Fruit fly (Drosophila melanogaster) whole organism, embryonic: ENCODE results near the gene CG7896.

Experiments
- Adf1 ChIP-seq: fragments of 200-800 bp; sonication (Bioruptor generic); IDR thresholded peaks from 2 replicates; pipeline ENCODE4 v1.3.6; 2022; ENCODE audit warnings: missing biosample characterization, missing genetic modification characterization
- Atf6 ChIP-seq: fragments of 200-800 bp; sonication (Bioruptor generic); IDR thresholded peaks from 2 replicates; pipeline ENCODE4 v1.3.6; 2022; ENCODE audit warnings: missing biosample characterization, missing genetic modification characterization
- CG10462 ChIP-seq: fragments of 200-800 bp; sonication (Bioruptor generic); optimal IDR thresholded peaks from 2 replicates; lab custom pipeline; 2016; ENCODE audit warnings: missing biosample characterization, missing genetic modification characterization
- CG12299 ChIP-seq: fragments of 200-800 bp; sonication (Bioruptor generic); optimal IDR thresholded peaks from 2 replicates; lab custom pipeline; 2018; ENCODE audit warnings: missing biosample characterization, mild to moderate bottlenecking, missing genetic modification characterization
- CG13287 ChIP-seq: fragments of 200-800 bp; sonication (Bioruptor generic); IDR thresholded peaks from 2 replicates; pipeline ENCODE4 v1.3.6; 2022; ENCODE audit warnings: missing biosample characterization, missing genetic modification characterization; ENCODE audit not compliant: partially characterized antibody
- CG13624 ChIP-seq: fragments of 200-800 bp; sonication (Bioruptor generic); optimal IDR thresholded peaks from 2 replicates; lab custom pipeline; 2016; ENCODE audit warnings: missing biosample characterization, missing genetic modification characterization
- CG18011 ChIP-seq: fragments of 200-800 bp; sonication (Bioruptor generic); optimal IDR thresholded peaks from 2 replicates; lab custom pipeline; 2017; ENCODE audit warnings: missing biosample characterization, missing genetic modification characterization, mild to moderate bottlenecking, moderate library complexity, missing genotype
- CG3065 ChIP-seq: fragments of 200-800 bp; sonication (Bioruptor generic); optimal IDR thresholded peaks from 2 replicates; lab custom pipeline; 2016; ENCODE audit warnings: missing biosample characterization, missing genetic modification characterization
- CG3281 ChIP-seq: fragments of 200-800 bp; sonication (Bioruptor generic); optimal IDR thresholded peaks from 3 replicates; lab custom pipeline; 2017; ENCODE audit warnings: missing biosample characterization, mild to moderate bottlenecking, missing genetic modification characterization
- CG33213 ChIP-seq: fragments of 200-800 bp; sonication (Bioruptor generic); optimal IDR thresholded peaks from 3 replicates; lab custom pipeline; 2016; ENCODE audit warnings: missing biosample characterization, missing genetic modification characterization
- CG4730 ChIP-seq: fragments of 200-800 bp; sonication (Bioruptor generic); IDR thresholded peaks from 2 replicates; pipeline ENCODE4 v1.3.6; 2022; ENCODE audit warnings: missing biosample characterization, missing genetic modification characterization
- CG4854 ChIP-seq: fragments of 200-800 bp; sonication (Bioruptor generic); optimal IDR thresholded peaks from 2 replicates; lab custom pipeline; 2016; ENCODE audit warnings: missing biosample characterization, missing genetic modification characterization, inconsistent platforms
- CG5953 ChIP-seq: fragments of 200-800 bp; sonication (Bioruptor generic); IDR thresholded peaks from 2 replicates; pipeline ENCODE4 v1.3.6; 2022; ENCODE audit warnings: missing biosample characterization, missing genetic modification characterization
- CG6765 ChIP-seq: fragments of 200-800 bp; sonication (Bioruptor generic); optimal IDR thresholded peaks from 3 replicates; lab custom pipeline; 2017; ENCODE audit warnings: missing biosample characterization, mild to moderate bottlenecking, missing genetic modification characterization
- CG6791 ChIP-seq: fragments of 200-800 bp; sonication (Bioruptor generic); IDR thresholded peaks from 3 replicates; pipeline ENCODE4 v1.3.6; 2022; ENCODE audit warnings: missing biosample characterization, missing genetic modification characterization; ENCODE audit not compliant: partially characterized antibody
- CG8944 ChIP-seq: fragments of 200-800 bp; sonication (Bioruptor generic); optimal IDR thresholded peaks from 3 replicates; lab custom pipeline; 2016; ENCODE audit warnings: missing biosample characterization, missing genetic modification characterization
- CG9727 ChIP-seq: fragments of 200-800 bp; sonication (Bioruptor generic); optimal IDR thresholded peaks from 3 replicates; lab custom pipeline; 2017; ENCODE audit warnings: missing biosample characterization, mild to moderate bottlenecking, missing genetic modification characterization
- Dad ChIP-seq: fragments of 200-800 bp; sonication (Bioruptor generic); optimal IDR thresholded peaks from 3 replicates; lab custom pipeline; 2016; ENCODE audit warnings: missing biosample characterization, missing genetic modification characterization
- Dip2 ChIP-seq: fragments of 200-800 bp; sonication (Bioruptor generic); IDR thresholded peaks from 2 replicates; pipeline ENCODE4 v1.3.6; 2022; ENCODE audit warnings: missing biosample characterization, missing genetic modification characterization
- Dref ChIP-seq: fragments of 200-800 bp; sonication (Bioruptor generic); IDR thresholded peaks from 2 replicates; pipeline ENCODE4 v1.3.6; 2022; ENCODE audit warnings: missing biosample characterization, missing genetic modification characterization
- E2f2 ChIP-seq: fragments of 200-800 bp; sonication (Bioruptor generic); IDR thresholded peaks from 2 replicates; pipeline ENCODE4 v1.3.6; 2022; ENCODE audit warnings: missing biosample characterization, missing genetic modification characterization
- Fer1 ChIP-seq: fragments of 200-800 bp; sonication (Bioruptor generic); optimal IDR thresholded peaks from 2 replicates; lab custom pipeline; 2017; ENCODE audit warnings: missing biosample characterization, mild to moderate bottlenecking, missing genetic modification characterization
- H15 ChIP-seq: fragments of 200-800 bp; sonication (Bioruptor generic); IDR thresholded peaks from 3 replicates; pipeline ENCODE4 v1.3.6; 2022; ENCODE audit warnings: missing biosample characterization, missing genetic modification characterization
- HLH54F ChIP-seq: fragments of 200-800 bp; sonication (Bioruptor generic); optimal IDR thresholded peaks from 3 replicates; lab custom pipeline; 2016; ENCODE audit warnings: missing biosample characterization, missing genetic modification characterization
- Hmr ChIP-seq: fragments of 200-800 bp; sonication (Bioruptor generic); optimal IDR thresholded peaks from 3 replicates; lab custom pipeline; 2017; ENCODE audit warnings: mild to moderate bottlenecking, missing biosample characterization, missing genetic modification reagents, missing genetic modification characterization
- MBD-R2 ChIP-seq: fragments of 200-800 bp; sonication (Bioruptor generic); IDR thresholded peaks from 2 replicates; pipeline ENCODE4 v1.3.6; 2022; ENCODE audit warnings: missing biosample characterization, missing genetic modification characterization
- Nf-YB ChIP-seq: fragments of 200-800 bp; sonication (Bioruptor generic); optimal IDR thresholded peaks from 3 replicates; lab custom pipeline; 2019; ENCODE audit warnings: missing biosample characterization, mild to moderate bottlenecking, missing genetic modification characterization, moderate library complexity
- Six4 ChIP-seq: fragments of 200-800 bp; sonication (Bioruptor generic); optimal IDR thresholded peaks from 2 replicates; lab custom pipeline; 2016; ENCODE audit warnings: missing biosample characterization, missing genetic modification characterization
- Sry-β ChIP-seq: fragments of 200-800 bp; sonication (Bioruptor generic); optimal IDR thresholded peaks from 2 replicates; lab custom pipeline; 2018; ENCODE audit warnings: missing biosample characterization, mild to moderate bottlenecking, missing genetic modification characterization, moderate library complexity
- YL-1 ChIP-seq: fragments of 200-800 bp; sonication (Bioruptor generic); optimal IDR thresholded peaks from 3 replicates; lab custom pipeline; 2017; ENCODE audit warnings: missing biosample characterization, mild to moderate bottlenecking, missing genetic modification characterization
- abd-A ChIP-seq: fragments of 200-800 bp; sonication (Bioruptor generic); optimal IDR thresholded peaks from 3 replicates; lab custom pipeline; 2019; ENCODE audit warnings: missing biosample characterization, mild to moderate bottlenecking, missing genetic modification characterization, moderate library complexity
- ac ChIP-seq: fragments of 200-800 bp; sonication (Bioruptor generic); optimal IDR thresholded peaks from 3 replicates; lab custom pipeline; 2017; ENCODE audit warnings: missing biosample characterization, mild to moderate bottlenecking, missing genetic modification characterization
- caup ChIP-seq: fragments of 200-800 bp; sonication (Bioruptor generic); optimal IDR thresholded peaks from 3 replicates; lab custom pipeline; 2017; ENCODE audit warnings: missing biosample characterization, mild to moderate bottlenecking, missing genetic modification characterization, moderate library complexity; ENCODE audit not compliant: severe bottlenecking
- ci ChIP-seq: fragments of 200-800 bp; sonication (Bioruptor generic); IDR thresholded peaks from 3 replicates; pipeline ENCODE4 v1.3.6; 2022; ENCODE audit warnings: missing biosample characterization, missing genetic modification characterization
- danr ChIP-seq: fragments of 200-800 bp; sonication (Bioruptor generic); IDR thresholded peaks from 2 replicates; pipeline ENCODE4 v1.3.6; 2022; ENCODE audit warnings: missing biosample characterization, missing genetic modification characterization
- dpn ChIP-seq, 2 experiments: fragments of 200-800 bp; sonication (Bioruptor generic); optimal IDR thresholded peaks; 3 replicates each; lab custom pipeline; 2016; ENCODE audit warnings: missing biosample characterization in 2 of 2, missing genetic modification characterization in 2 of 2
- fru ChIP-seq: fragments of >200 bp; optimal IDR thresholded peaks from 2 replicates; lab custom pipeline; 2017
- ftz-f1 ChIP-seq: fragments of 200-800 bp; sonication (Bioruptor generic); optimal IDR thresholded peaks from 2 replicates; lab custom pipeline; 2016; ENCODE audit warnings: missing biosample characterization, missing genetic modification characterization
- gcm2 ChIP-seq: fragments of 200-800 bp; sonication (Bioruptor generic); optimal IDR thresholded peaks from 2 replicates; lab custom pipeline; 2016; ENCODE audit warnings: missing biosample characterization, missing genetic modification characterization
- gfzf ChIP-seq: fragments of 200-800 bp; sonication (Bioruptor generic); optimal IDR thresholded peaks from 2 replicates; lab custom pipeline; 2016; ENCODE audit warnings: missing biosample characterization, mild to moderate bottlenecking, missing genetic modification characterization, moderate library complexity
- gsb ChIP-seq: fragments of 200-800 bp; sonication (Bioruptor generic); IDR thresholded peaks from 2 replicates; pipeline ENCODE4 v1.3.6; 2022; ENCODE audit warnings: missing biosample characterization, missing genetic modification characterization
- gsb-n ChIP-seq: fragments of 200-800 bp; sonication (Bioruptor generic); optimal IDR thresholded peaks from 3 replicates; lab custom pipeline; 2018; ENCODE audit warnings: missing biosample characterization, mild to moderate bottlenecking, missing genetic modification characterization
- insv ChIP-seq, 2 experiments: fragments of 200-800 bp; sonication (Bioruptor generic); optimal IDR thresholded peaks; 3 replicates each; lab custom pipeline; 2016 to 2018; ENCODE audit warnings: missing biosample characterization in 2 of 2, missing genetic modification characterization in 2 of 2
- klu ChIP-seq: fragments of 200-800 bp; sonication (Bioruptor generic); IDR thresholded peaks from 2 replicates; pipeline ENCODE4 v1.3.6; 2022; ENCODE audit warnings: missing biosample characterization, missing genetic modification characterization
- kni ChIP-seq: fragments of 200-800 bp; sonication (Bioruptor generic); optimal IDR thresholded peaks from 3 replicates; lab custom pipeline; 2017; ENCODE audit warnings: mild to moderate bottlenecking, missing biosample characterization, missing genetic modification reagents, missing genetic modification characterization
- mam ChIP-seq: fragments of 200-800 bp; sonication (Bioruptor generic); optimal IDR thresholded peaks from 3 replicates; lab custom pipeline; 2016; ENCODE audit warnings: missing biosample characterization, missing genetic modification characterization
- odd ChIP-seq: fragments of 200-800 bp; sonication (Bioruptor generic); optimal IDR thresholded peaks from 2 replicates; lab custom pipeline; 2017; ENCODE audit warnings: missing biosample characterization, mild to moderate bottlenecking, missing genetic modification characterization
- pnt ChIP-seq: fragments of 200-800 bp; sonication (Bioruptor generic); optimal IDR thresholded peaks from 3 replicates; lab custom pipeline; 2016; ENCODE audit warnings: missing biosample characterization, missing genetic modification characterization
- psq ChIP-seq: fragments of 200-800 bp; sonication (Bioruptor generic); optimal IDR thresholded peaks from 2 replicates; lab custom pipeline; 2017; ENCODE audit warnings: missing biosample characterization, missing genetic modification characterization
- shn ChIP-seq: fragments of 200-800 bp; sonication (Bioruptor generic); optimal IDR thresholded peaks from 3 replicates; lab custom pipeline; 2016; ENCODE audit warnings: missing biosample characterization, missing genetic modification characterization
- sug ChIP-seq: fragments of 200-800 bp; optimal IDR thresholded peaks from 2 replicates; lab custom pipeline; 2019; ENCODE audit warnings: missing biosample characterization, mild to moderate bottlenecking, missing genetic modification characterization, moderate library complexity
- tgo ChIP-seq: fragments of 200-800 bp; sonication (Bioruptor generic); IDR thresholded peaks from 3 replicates; pipeline ENCODE4 v1.3.6; 2022; ENCODE audit warnings: missing biosample characterization, missing genetic modification characterization
- wdn ChIP-seq: fragments of 200-800 bp; sonication (Bioruptor generic); IDR thresholded peaks from 2 replicates; pipeline ENCODE4 v1.3.6; 2022; ENCODE audit warnings: missing biosample characterization, missing genetic modification characterization

CG7896 gene

dm6 chr3R:30004648-30005047 lies 21.4 kb downstream of the CG7896 start, which contains the start of the genes Nlp and Nph (continued):
- TF ChIP-seq ci (GFP tag; lab: Robert Waterston, UW) (no peak), YL-1 (GFP tag; lab: Kevin White, UChicago) (peak; percentile 93), gcm2 (GFP tag; lab: Kevin White, UChicago) (no peak), shn (GFP tag; lab: Kevin White, UChicago) (no peak), Atf6 (no peak), E2f2 (GFP tag; lab: Robert Waterston, UW) (peak; percentile 45), CG4730 (GFP tag; lab: Robert Waterston, UW) (no peak), Six4 (no peak), H15 (GFP tag; lab: Robert Waterston, UW) (no peak), sug (peak; percentile 48), mam (GFP tag; lab: Kevin White, UChicago) (peak; percentile 36), Dref (peak; percentile 71), fru (lab: Kevin White, UChicago) (no peak), CG4854 (no peak), gsb (GFP tag; lab: Robert Waterston, UW) (no peak), klu (GFP tag; lab: Robert Waterston, UW) (no peak), Nf-YB (GFP tag; lab: Kevin White, UChicago) (peak; percentile 12), kni (no peak), CG3281 (GFP tag; lab: Kevin White, UChicago) (peak; percentile 39), Hmr (GFP tag; lab: Kevin White, UChicago) (no peak), CG13287 (GFP tag; lab: Robert Waterston, UW) (peak; percentile 95), insv (GFP tag; optimal IDR thresholded peaks at IDR 0.05; lab: Kevin White, UChicago) (peak in 1 of 2 experiments; percentile 9), CG33213 (peak; percentile 19), caup (peak; percentile 22), dpn (GFP tag; optimal IDR thresholded peaks at IDR 0.05; lab: Kevin White, UChicago) (peak; percentile 36 to 41), pnt (no peak), Adf1 (GFP tag; lab: Robert Waterston, UW) (0 out of 2 replicates have a peak, but pooled peaks have one; percentile 7), Fer1 (GFP tag; lab: Kevin White, UChicago) (peak; percentile 52), ftz-f1 (no peak), wdn (no peak), CG3065 (no peak), psq (GFP tag; lab: Kevin White, UChicago) (no peak), CG13624 (GFP tag; lab: Kevin White, UChicago) (peak; percentile 28), gfzf (GFP tag; lab: Kevin White, UChicago) (peak; percentile 26), CG8944 (GFP tag; lab: Kevin White, UChicago) (no peak), CG10462 (GFP tag; lab: Kevin White, UChicago) (no peak), gsb-n (tag; lab: Kevin White, UChicago) (no peak), ac (no peak), CG12299 (tag; lab: Kevin White, UChicago) (no peak), CG5953 (GFP tag; lab: Robert Waterston, UW) (no peak), Dad (GFP tag; lab: Kevin White, UChicago) (no peak), abd-A (tag; lab: Kevin White, UChicago) (no peak), Dip2 (GFP tag; lab: Robert Waterston, UW) (no peak), MBD-R2 (GFP tag; lab: Robert Waterston, UW) (no peak; the same call in none of the 2 replicates), tgo (no peak; the same call in 2 of the 3 replicates), HLH54F (GFP tag; lab: Kevin White, UChicago) (no peak), CG6765 (no peak), CG18011 (GFP tag; lab: Kevin White, UChicago) (peak; percentile 30), odd (no peak), CG6791 (peak; percentile 77), danr (GFP tag; lab: Robert Waterston, UW) (no peak), Sry-β (GFP tag; lab: Kevin White, UChicago) (no peak), CG9727 (no peak)
